Worm (Caenorhabditis elegans): ENCODE measurements around the gene F28F5.6.

The F28F5.6 gene

ce11 chrIII:6850255-6850654, 31.1 kb upstream of the F28F5.6 start, which contains the start of gene srv-1:
TSS of gene srv-1 (plus strand) at chrIII:6850385.
- TF ChIP-seq snpc-1.3 (tag; optimal IDR thresholded peaks at IDR 0.05; ENCODE audit: insufficient read depth) = no peak
- no peak for TF ChIP-seq ztf-28 (GFP tag; IDR thresholded peaks at IDR 0.05)
- TF ChIP-seq zfh-2 (GFP tag; conservative IDR thresholded peaks at IDR 0.05) = no peak
- TF ChIP-seq aptf-2 (GFP tag; conservative IDR thresholded peaks at IDR 0.05) = no peak
- no peak for TF ChIP-seq fkh-3 (tag; optimal IDR thresholded peaks at IDR 0.05)
- no peak for TF ChIP-seq ZK185.1 (tag; optimal IDR thresholded peaks at IDR 0.05; ENCODE audit: poor library complexity, severe bottlenecking)
- no peak for TF ChIP-seq gei-17 (GFP tag; optimal IDR thresholded peaks at IDR 0.05)
- TF ChIP-seq nhr-27 (tag; optimal IDR thresholded peaks at IDR 0.05) = no peak
- TF ChIP-seq ceh-40 (GFP tag; IDR thresholded peaks at IDR 0.05) = no peak
- TF ChIP-seq snpc-1.1 (tag; optimal IDR thresholded peaks at IDR 0.05; ENCODE audit: insufficient read depth) = no peak
- no peak for TF ChIP-seq Y95B8A.8 (GFP tag; IDR thresholded peaks at IDR 0.05)
- TF ChIP-seq mel-28 (tag; optimal IDR thresholded peaks at IDR 0.05; ENCODE audit: borderline replicate concordance) = no peak
- TF ChIP-seq F23B12.7 (tag; optimal IDR thresholded peaks at IDR 0.05; ENCODE audit: insufficient read depth) = no peak
- peak; percentile 49 for TF ChIP-seq tlf-1 (GFP tag; optimal IDR thresholded peaks at IDR 0.05)
- no peak for TF ChIP-seq pbrm-1 (GFP tag; IDR thresholded peaks at IDR 0.05)
- no peak for TF ChIP-seq hmg-20 (GFP tag; IDR thresholded peaks at IDR 0.05)
- no peak for TF ChIP-seq let-526 (GFP tag; IDR thresholded peaks at IDR 0.05)
- TF ChIP-seq rcor-1 (GFP tag; IDR thresholded peaks at IDR 0.05) = no peak
- TF ChIP-seq C06A6.2 (GFP tag; conservative IDR thresholded peaks at IDR 0.05) = no peak
- 0 out of 2 replicates have a peak, but pooled peaks have one; percentile 22 for TF ChIP-seq egl-44 (GFP tag; IDR thresholded peaks at IDR 0.05)
- no peak for TF ChIP-seq F10E7.11 (tag; optimal IDR thresholded peaks at IDR 0.05)
- TF ChIP-seq F37B4.10 (GFP tag; IDR thresholded peaks at IDR 0.05) = no peak
- peak; percentile 33 for TF ChIP-seq lin-54 (GFP tag; optimal IDR thresholded peaks at IDR 0.05)
- TF ChIP-seq F57A8.1 (GFP tag; optimal IDR thresholded peaks at IDR 0.05) = no peak
- no peak for TF ChIP-seq pha-4 (tag; optimal IDR thresholded peaks at IDR 0.05)
- no peak for TF ChIP-seq nfya-2 (GFP tag; IDR thresholded peaks at IDR 0.05)
- TF ChIP-seq somi-1 (GFP tag; optimal IDR thresholded peaks at IDR 0.05) = no peak
- TF ChIP-seq Y67H2A.10 (GFP tag; conservative IDR thresholded peaks at IDR 0.05) = no peak
- no peak for TF ChIP-seq lin-35 (GFP tag; optimal IDR thresholded peaks at IDR 0.05)
- TF ChIP-seq ceh-100 (GFP tag; IDR thresholded peaks at IDR 0.05) = no peak
- TF ChIP-seq ccch-3 (GFP tag; optimal IDR thresholded peaks at IDR 0.05) = no peak
- no peak for TF ChIP-seq chd-7 (tag; optimal IDR thresholded peaks at IDR 0.05)
- TF ChIP-seq nhr-90 (tag; optimal IDR thresholded peaks at IDR 0.05) = peak; percentile 45
- no peak for TF ChIP-seq Y53G8AR.9 (GFP tag; conservative IDR thresholded peaks at IDR 0.05)
- no peak for TF ChIP-seq F49E8.2 (tag; optimal IDR thresholded peaks at IDR 0.05; ENCODE audit: insufficient read depth)
- no peak for TF ChIP-seq ceh-79 (tag; optimal IDR thresholded peaks at IDR 0.05)
- TF ChIP-seq K11D2.4 (GFP tag; IDR thresholded peaks at IDR 0.05) = no peak
- no peak for TF ChIP-seq madf-6 (GFP tag; IDR thresholded peaks at IDR 0.05)
- no peak for TF ChIP-seq rec-8 (tag; optimal IDR thresholded peaks at IDR 0.05)
- no peak for TF ChIP-seq F57C9.4 (tag; optimal IDR thresholded peaks at IDR 0.05)
- no peak for TF ChIP-seq hlh-26 (GFP tag; conservative IDR thresholded peaks at IDR 0.05)
- TF ChIP-seq F39B2.1 (GFP tag; IDR thresholded peaks at IDR 0.05) = no peak
- TF ChIP-seq T07F8.4 (tag; optimal IDR thresholded peaks at IDR 0.05) = no peak
- TF ChIP-seq ceh-27 (GFP tag; optimal IDR thresholded peaks at IDR 0.05) = no peak
- TF ChIP-seq ztf-26 (tag; optimal IDR thresholded peaks at IDR 0.05) = no peak
- no peak for TF ChIP-seq snpc-3.4 (tag; optimal IDR thresholded peaks at IDR 0.05)
- TF ChIP-seq B0261.1 (tag; optimal IDR thresholded peaks at IDR 0.05) = no peak
- TF ChIP-seq sea-2 (GFP tag; IDR thresholded peaks at IDR 0.05) = no peak
